Worm (Caenorhabditis elegans) whole organism, mixed stage, embryonic: ENCODE data around the gene nas-25.

ENCODE experiments used
- bed-3 ChIP-seq: fragments of 200-800 bp; sonication (Bioruptor generic); optimal IDR thresholded peaks from 3 replicates; lab custom pipeline; 2018; ENCODE audit warnings: mild to moderate bottlenecking, missing genetic modification characterization, moderate library complexity, missing compliant biosample characterization
- blmp-1 ChIP-seq: fragments of 150-350 bp; optimal IDR thresholded peaks from 2 replicates; lab custom pipeline; 2014; ENCODE audit warnings: missing biosample characterization, missing genetic modification characterization
- ceh-39 ChIP-seq: fragments of 150-350 bp; optimal IDR thresholded peaks from 2 replicates; lab custom pipeline; 2014; ENCODE audit warnings: missing biosample characterization, missing genetic modification characterization
- ceh-43 ChIP-seq: fragments of 200-800 bp; sonication (Bioruptor generic); optimal IDR thresholded peaks from 2 replicates; lab custom pipeline; 2018; ENCODE audit warnings: mild to moderate bottlenecking, missing genetic modification characterization, moderate library complexity, missing compliant biosample characterization
- ceh-83 ChIP-seq: fragments of 200-800 bp; sonication (Bioruptor generic); optimal IDR thresholded peaks from 2 replicates; lab custom pipeline; 2018; ENCODE audit warnings: mild to moderate bottlenecking, missing genetic modification characterization, missing compliant biosample characterization
- ces-1 ChIP-seq: fragments of 150-350 bp; optimal IDR thresholded peaks from 2 replicates; lab custom pipeline; 2014; ENCODE audit warnings: missing biosample characterization, missing genetic modification reagents, missing genetic modification characterization
- cnd-1 ChIP-seq: fragments of 200-800 bp; sonication (Bioruptor generic); optimal IDR thresholded peaks from 2 replicates; lab custom pipeline; 2018; ENCODE audit warnings: mild to moderate bottlenecking, missing genetic modification characterization, missing compliant biosample characterization
- drap-1 ChIP-seq: fragments of 200-800 bp; sonication (Bioruptor generic); optimal IDR thresholded peaks from 3 replicates; lab custom pipeline; 2018; ENCODE audit warnings: mild to moderate bottlenecking, missing genetic modification characterization, missing compliant biosample characterization
- elt-1 ChIP-seq: sonication (generic microtip); optimal IDR thresholded peaks from 2 replicates; lab custom pipeline; 2017; ENCODE audit warnings: missing genetic modification characterization, mild to moderate bottlenecking, missing compliant biosample characterization, antibody characterized with exemption, moderate library complexity, borderline replicate concordance; ENCODE audit not compliant: insufficient read depth
- elt-3 ChIP-seq: fragments of 150-350 bp; optimal IDR thresholded peaks from 2 replicates; lab custom pipeline; 2014; ENCODE audit warnings: missing biosample characterization, missing genetic modification characterization
- flh-1 ChIP-seq: fragments of 200-800 bp; sonication (Bioruptor generic); optimal IDR thresholded peaks from 2 replicates; lab custom pipeline; 2018; ENCODE audit warnings: mild to moderate bottlenecking, missing genetic modification characterization, moderate library complexity, missing compliant biosample characterization
- ham-2 ChIP-seq: fragments of 200-800 bp; sonication (Bioruptor generic); optimal IDR thresholded peaks from 2 replicates; lab custom pipeline; 2018; ENCODE audit warnings: mild to moderate bottlenecking, missing genetic modification characterization, missing compliant biosample characterization
- hlh-1 ChIP-seq: fragments of 150-350 bp; optimal IDR thresholded peaks from 2 replicates; lab custom pipeline; 2014; ENCODE audit warnings: missing biosample characterization, missing genetic modification reagents, missing genetic modification characterization
- lin-13 ChIP-seq: fragments of 150-350 bp; optimal IDR thresholded peaks from 2 replicates; lab custom pipeline; 2014; ENCODE audit warnings: missing biosample characterization, missing genetic modification characterization
- lin-32 ChIP-seq: fragments of 200-800 bp; sonication (Bioruptor generic); optimal IDR thresholded peaks from 2 replicates; lab custom pipeline; 2018; ENCODE audit warnings: mild to moderate bottlenecking, missing genetic modification characterization, missing compliant biosample characterization
- lsy-2 ChIP-seq: fragments of 150-350 bp; optimal IDR thresholded peaks from 2 replicates; lab custom pipeline; 2014; ENCODE audit warnings: missing biosample characterization, missing genetic modification characterization
- mab-5 ChIP-seq: fragments of 150-350 bp; optimal IDR thresholded peaks from 2 replicates; lab custom pipeline; 2014; ENCODE audit warnings: missing biosample characterization, missing genetic modification characterization
- mep-1 ChIP-seq: fragments of 150-350 bp; optimal IDR thresholded peaks from 2 replicates; lab custom pipeline; 2017; ENCODE audit warnings: missing biosample characterization, missing genetic modification reagents, missing genetic modification characterization, inconsistent platforms
- mls-2 ChIP-seq: sonication (generic microtip); optimal IDR thresholded peaks from 2 replicates; lab custom pipeline; 2016; ENCODE audit warnings: mild to moderate bottlenecking, missing genetic modification characterization, moderate library complexity, missing compliant biosample characterization
- nhr-12 ChIP-seq: fragments of 150-350 bp; optimal IDR thresholded peaks from 2 replicates; lab custom pipeline; 2014; ENCODE audit warnings: missing biosample characterization, missing genetic modification characterization
- nhr-2 ChIP-seq: fragments of 150-350 bp; optimal IDR thresholded peaks from 2 replicates; lab custom pipeline; 2014; ENCODE audit warnings: missing biosample characterization, missing genetic modification characterization
- nhr-237 ChIP-seq: fragments of 150-350 bp; optimal IDR thresholded peaks from 2 replicates; lab custom pipeline; 2014; ENCODE audit warnings: missing biosample characterization, missing genetic modification characterization
- nhr-28 ChIP-seq: fragments of 150-350 bp; optimal IDR thresholded peaks from 2 replicates; lab custom pipeline; 2014; ENCODE audit warnings: missing biosample characterization, missing genetic modification characterization
- nhr-76 ChIP-seq: sonication (generic microtip); optimal IDR thresholded peaks from 2 replicates; lab custom pipeline; 2017; ENCODE audit warnings: missing biosample characterization, missing genetic modification characterization
- pha-4 ChIP-seq: fragments of 150-350 bp; optimal IDR thresholded peaks from 2 replicates; lab custom pipeline; 2018; ENCODE audit warnings: missing biosample characterization, missing genetic modification reagents, missing genetic modification characterization
- sem-2 ChIP-seq: fragments of 200-800 bp; sonication (Bioruptor generic); optimal IDR thresholded peaks from 2 replicates; lab custom pipeline; 2018; ENCODE audit warnings: mild to moderate bottlenecking, missing genetic modification characterization, missing compliant biosample characterization
- snpc-4 ChIP-seq: fragments of 150-350 bp; optimal IDR thresholded peaks from 2 replicates; lab custom pipeline; 2014; ENCODE audit warnings: missing biosample characterization, missing genetic modification characterization
- sptf-1 ChIP-seq: sonication (generic microtip); optimal IDR thresholded peaks from 2 replicates; lab custom pipeline; 2017; ENCODE audit warnings: mild to moderate bottlenecking, missing genetic modification characterization, moderate library complexity, missing compliant biosample characterization
- tbx-8 ChIP-seq: fragments of 200-800 bp; sonication (Bioruptor generic); optimal IDR thresholded peaks from 2 replicates; lab custom pipeline; 2018; ENCODE audit warnings: mild to moderate bottlenecking, missing genetic modification characterization, moderate library complexity, missing compliant biosample characterization
- unc-120 ChIP-seq: sonication (generic microtip); optimal IDR thresholded peaks from 2 replicates; lab custom pipeline; 2017; ENCODE audit warnings: missing genetic modification characterization, missing compliant biosample characterization; ENCODE audit not compliant: poor library complexity, severe bottlenecking
- unc-39 ChIP-seq: fragments of 150-350 bp; optimal IDR thresholded peaks from 2 replicates; lab custom pipeline; 2014; ENCODE audit warnings: missing biosample characterization, missing genetic modification characterization
- unc-62 ChIP-seq: fragments of 150-350 bp; optimal IDR thresholded peaks from 2 replicates; lab custom pipeline; 2014; ENCODE audit warnings: missing biosample characterization, missing genetic modification reagents, missing genetic modification characterization
- zip-8 ChIP-seq: fragments of 150-350 bp; optimal IDR thresholded peaks from 2 replicates; lab custom pipeline; 2014; ENCODE audit warnings: missing biosample characterization, missing genetic modification characterization
- ztf-11 ChIP-seq: fragments of 150-350 bp; optimal IDR thresholded peaks from 2 replicates; lab custom pipeline; 2014; ENCODE audit warnings: missing biosample characterization, missing genetic modification characterization

Gene nas-25

DNA sequence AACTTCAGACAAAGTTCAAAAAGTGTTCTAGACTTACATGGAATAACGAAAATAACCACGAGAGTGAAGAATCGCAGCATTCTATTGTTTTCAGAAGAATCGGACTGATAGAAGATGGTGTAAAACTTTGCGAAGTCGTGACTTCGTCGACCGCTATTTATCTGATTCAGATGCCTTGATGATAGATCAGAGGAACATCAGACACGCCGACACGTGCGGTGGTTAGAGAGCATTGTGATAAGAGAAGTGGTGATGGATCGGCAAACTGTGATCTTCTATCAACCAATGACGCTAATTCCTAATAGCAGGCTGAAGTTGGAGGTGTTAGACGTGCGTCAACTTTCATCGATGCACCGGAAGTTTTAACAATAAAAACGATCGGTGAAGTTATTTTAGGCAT lies 7.6 kb upstream of the nas-25 start:
- TF ChIP-seq unc-120 (no peak), unc-62 (GFP tag; lab: Kevin White, UChicago) (no peak), snpc-4 (tag; lab: Kevin White, UChicago) (no peak), ham-2 (GFP tag; lab: Kevin White, UChicago) (no peak), sptf-1 (tag; lab: Kevin White, UChicago) (no peak), zip-8 (tag; lab: Kevin White, UChicago) (no peak), sem-2 (GFP tag; lab: Kevin White, UChicago) (no peak), elt-1 (tag; lab: Kevin White, UChicago) (no peak), bed-3 (GFP tag; lab: Kevin White, UChicago) (no peak), flh-1 (GFP tag; lab: Kevin White, UChicago) (no peak), lin-13 (tag; lab: Kevin White, UChicago) (no peak), nhr-76 (tag; lab: Kevin White, UChicago) (no peak), mab-5 (tag; lab: Kevin White, UChicago) (no peak), drap-1 (no peak), ces-1 (GFP tag; lab: Kevin White, UChicago) (no peak), lin-32 (GFP tag; lab: Kevin White, UChicago) (no peak), nhr-12 (no peak), mep-1 (tag; lab: Kevin White, UChicago) (no peak), mls-2 (tag; lab: Kevin White, UChicago) (no peak), ztf-11 (tag; lab: Kevin White, UChicago) (no peak)

DNA sequence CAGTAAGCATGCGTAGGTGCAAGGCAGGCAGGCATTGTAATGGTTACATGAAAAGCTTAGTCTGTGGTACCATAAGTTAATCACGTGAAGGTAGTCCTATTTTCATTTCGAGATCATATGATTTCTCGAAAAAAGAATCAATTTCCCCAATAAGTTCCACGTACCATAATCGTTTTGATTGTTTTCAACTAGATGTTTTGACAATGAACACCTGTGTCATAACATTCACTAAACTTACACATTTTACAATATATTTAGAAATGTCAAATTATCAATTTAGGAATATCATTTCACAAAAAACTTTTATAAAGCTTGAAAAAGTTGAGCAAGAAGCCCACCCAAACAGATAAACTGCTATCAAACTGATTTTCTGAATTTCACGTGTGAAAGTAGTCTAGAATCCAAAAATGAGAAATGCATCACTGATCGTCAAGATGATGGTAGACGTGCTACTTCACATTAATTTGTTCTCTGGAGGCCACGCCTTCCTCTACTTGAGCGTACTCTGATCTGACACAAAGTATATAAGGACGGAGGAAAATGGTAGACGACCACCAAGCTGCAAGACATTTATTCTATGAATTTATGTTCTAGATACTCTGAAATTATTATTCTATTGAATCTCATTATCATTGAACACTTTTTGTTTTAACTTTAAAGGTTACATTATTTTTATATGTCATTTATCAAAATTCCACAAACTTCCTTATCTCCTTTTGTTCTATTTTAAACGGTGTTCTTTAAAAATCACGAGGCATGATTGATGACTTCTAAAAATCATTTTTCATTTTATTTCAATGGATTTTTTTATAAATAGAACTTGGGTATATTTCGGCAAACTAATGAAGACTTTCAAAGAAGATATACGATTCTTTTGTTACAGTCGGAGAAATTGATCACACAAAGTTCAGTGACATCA lies 6.6 kb upstream of the nas-25 start, which contains the start of gene F46C5.10:
TSS of gene F46C5.10 (minus strand) at position 51 of the 919 bp plus-strand sequence.
- TF ChIP-seq blmp-1 (no peak), ceh-39 (tag; lab: Kevin White, UChicago) (no peak), ces-1 (GFP tag; lab: Kevin White, UChicago) (no peak), zip-8 (tag; lab: Kevin White, UChicago) (no peak)

ce11 chrII:8820126-8820972 lies 5.5 kb upstream of the nas-25 start:
- TF ChIP-seq nhr-237 (no peak), pha-4 (tag; lab: Kevin White, UChicago) (no peak), mab-5 (tag; lab: Kevin White, UChicago) (no peak), nhr-2 (tag; lab: Kevin White, UChicago) (no peak), lsy-2 (no peak), unc-39 (tag; lab: Kevin White, UChicago) (no peak), drap-1 (no peak), sem-2 (GFP tag; lab: Kevin White, UChicago) (no peak), hlh-1 (tag; lab: Kevin White, UChicago) (no peak), elt-3 (tag; lab: Kevin White, UChicago) (no peak), mep-1 (tag; lab: Kevin White, UChicago) (no peak), flh-1 (GFP tag; lab: Kevin White, UChicago) (no peak), blmp-1 (no peak), nhr-28 (tag; lab: Kevin White, UChicago) (no peak), cnd-1 (tag; lab: Kevin White, UChicago) (no peak), lin-13 (tag; lab: Kevin White, UChicago) (no peak)

DNA sequence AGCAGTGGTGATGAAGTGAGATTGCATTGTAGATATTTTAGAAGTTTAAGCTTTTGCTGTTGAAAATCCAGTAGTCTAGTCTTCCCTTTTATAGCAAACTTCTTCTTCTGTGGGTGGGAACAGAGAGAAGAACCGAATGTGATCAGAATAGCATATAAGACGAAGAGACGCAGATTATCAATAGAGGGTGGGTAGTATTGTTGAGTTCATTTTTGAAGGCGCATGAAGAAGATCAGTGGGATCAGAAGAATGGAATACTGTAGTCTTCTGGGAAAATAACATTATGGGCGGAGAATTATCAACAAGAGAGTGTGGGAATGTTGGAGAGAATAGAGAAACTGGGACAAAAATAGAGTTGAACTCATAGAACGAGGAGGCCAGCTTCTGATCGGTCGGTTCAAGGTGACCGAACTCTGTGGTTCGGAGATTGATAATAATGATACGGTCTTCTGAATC lies 4.7 kb upstream of the nas-25 start, which contains the start of gene F46C5.1:
TSS of gene F46C5.1 (minus strand) at position 51 of the 456 bp plus-strand sequence.
- no peak for TF ChIP-seq unc-120
- TF ChIP-seq lin-13 (tag; lab: Kevin White, UChicago), result no peak
- no peak for TF ChIP-seq blmp-1
- no peak for TF ChIP-seq mab-5 (tag; lab: Kevin White, UChicago)
- TF ChIP-seq pha-4 (tag; lab: Kevin White, UChicago), result no peak
- no peak for TF ChIP-seq ceh-43
- TF ChIP-seq nhr-76 (tag; lab: Kevin White, UChicago), result no peak
- TF ChIP-seq nhr-237, result no peak
- TF ChIP-seq elt-1 (tag; lab: Kevin White, UChicago), result no peak
- TF ChIP-seq ham-2 (GFP tag; lab: Kevin White, UChicago), result no peak
- no peak for TF ChIP-seq flh-1 (GFP tag; lab: Kevin White, UChicago)
- no peak for TF ChIP-seq unc-62 (GFP tag; lab: Kevin White, UChicago)
- TF ChIP-seq bed-3 (GFP tag; lab: Kevin White, UChicago), result no peak
- TF ChIP-seq tbx-8 (GFP tag; lab: Kevin White, UChicago), result no peak
- no peak for TF ChIP-seq mep-1 (tag; lab: Kevin White, UChicago)
- no peak for TF ChIP-seq lin-32 (GFP tag; lab: Kevin White, UChicago)
- TF ChIP-seq ceh-83, result no peak
- TF ChIP-seq elt-3 (tag; lab: Kevin White, UChicago), result no peak
